Fruit fly (Drosophila melanogaster): ENCODE results near the gene CG13074.

DNA sequence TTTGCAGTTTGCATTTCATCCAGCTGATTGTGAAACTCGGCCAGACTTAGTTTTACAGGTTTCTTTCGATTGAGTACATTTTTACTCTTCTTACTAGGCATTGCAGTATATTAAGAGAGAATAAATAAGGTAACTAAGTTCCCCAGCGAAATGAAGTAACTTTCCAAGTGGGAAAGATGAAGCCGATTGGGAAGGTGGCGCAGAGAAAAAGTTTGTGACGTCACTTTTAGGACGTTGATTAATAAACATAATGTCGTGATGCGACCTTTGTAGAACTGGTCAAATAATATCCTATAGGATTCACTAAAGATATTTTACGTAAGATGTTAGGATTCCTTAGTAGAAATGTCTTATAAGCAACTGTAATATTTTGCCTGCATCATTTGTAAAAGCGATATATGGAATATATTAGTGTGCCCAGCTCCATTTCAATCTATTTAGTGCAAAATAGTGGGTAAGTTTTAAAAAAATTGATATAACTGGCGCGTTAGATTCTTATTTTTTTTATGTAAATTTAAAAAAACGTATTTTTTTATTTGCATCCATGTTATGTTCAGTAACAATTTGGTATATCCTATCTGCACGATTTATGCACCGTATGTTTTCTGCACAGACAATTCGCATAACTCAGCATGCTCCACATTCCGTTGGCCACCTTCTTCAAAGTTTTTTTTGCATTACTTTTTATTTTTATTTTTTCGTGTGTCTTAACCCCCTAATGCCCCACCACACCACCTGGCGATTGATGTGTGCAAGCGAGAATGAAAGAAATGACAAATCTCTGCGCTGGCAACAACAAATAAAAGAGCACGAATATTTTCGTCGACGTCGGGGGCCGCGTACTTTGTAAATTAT is 46.6 kb upstream of the CG13074 start, which contains the start of gene CG32152:
- TF ChIP-seq Ets98B (GFP tag; IDR thresholded peaks at IDR 0.05) (peak; percentile 55; the same call in 1 of the 2 replicates), D1 (tag; optimal IDR thresholded peaks at IDR 0.05) (no peak), CG14655 (GFP tag; optimal IDR thresholded peaks at IDR 0.05) (no peak), gl (tag; optimal IDR thresholded peaks at IDR 0.05) (no peak), rn (GFP tag; IDR thresholded peaks at IDR 0.05) (no peak), CG8159 (tag; optimal IDR thresholded peaks at IDR 0.05) (no peak), EcR (GFP tag; optimal IDR thresholded peaks at IDR 0.05) (no peak), CG9948 (tag; optimal IDR thresholded peaks at IDR 0.05) (no peak)
